Worm (Caenorhabditis elegans): ENCODE data around the gene nhr-3.

DNA sequence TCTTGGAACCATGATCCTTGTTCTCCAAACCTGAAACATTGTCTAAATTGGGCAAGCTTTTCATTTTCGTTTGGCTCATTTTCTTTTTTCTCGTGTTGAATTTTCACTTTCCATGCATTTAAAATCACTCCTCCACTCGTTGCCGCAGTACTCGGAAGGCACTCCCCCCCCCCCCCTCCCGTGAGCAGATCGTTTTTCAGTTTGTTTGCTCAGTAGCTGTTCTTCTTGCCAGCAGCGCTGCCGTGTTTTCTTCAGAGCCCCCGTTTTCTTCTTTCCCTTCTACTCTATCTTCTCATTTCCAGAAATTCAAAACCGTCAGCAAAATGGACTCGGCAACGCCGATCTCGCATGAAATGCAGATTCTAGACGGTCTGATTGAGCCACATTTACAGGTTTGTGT lies 36.5 kb downstream of the nhr-3 start, which contains the start of gene C44H4.8:
- no peak for TF ChIP-seq isw-1 (GFP tag; IDR thresholded peaks at IDR 0.05)
- no peak for TF ChIP-seq fkh-10 (GFP tag; optimal IDR thresholded peaks at IDR 0.05)
- TF ChIP-seq lsy-2 (tag; optimal IDR thresholded peaks at IDR 0.05) = no peak
- no peak for TF ChIP-seq fos-1 (tag; optimal IDR thresholded peaks at IDR 0.05)
- TF ChIP-seq sox-4 (tag; optimal IDR thresholded peaks at IDR 0.05) = no peak
- TF ChIP-seq unc-86 (tag; optimal IDR thresholded peaks at IDR 0.05) = no peak
- no peak for TF ChIP-seq nhr-12 (tag; optimal IDR thresholded peaks at IDR 0.05)
